Fruit fly (Drosophila melanogaster) whole organism, embryonic: Measurements from ENCODE around the gene CG5861.

ENCODE experiments used
- CG1024 ChIP-seq: fragments of 200-800 bp; sonication (Bioruptor generic); IDR thresholded peaks from 2 replicates; pipeline ENCODE4 v1.3.6; 2022; ENCODE audit warnings: missing biosample characterization, missing genetic modification characterization
- CG15479 ChIP-seq: fragments of 200-800 bp; sonication (Bioruptor generic); optimal IDR thresholded peaks from 3 replicates; lab custom pipeline; 2019; ENCODE audit warnings: missing biosample characterization, mild to moderate bottlenecking, missing genetic modification characterization, moderate library complexity
- CG15514 ChIP-seq: fragments of 200-800 bp; sonication (Bioruptor generic); optimal IDR thresholded peaks from 3 replicates; lab custom pipeline; 2017; ENCODE audit warnings: missing biosample characterization, missing genetic modification characterization, mild to moderate bottlenecking, moderate library complexity, missing genetic modification reagents
- CG1792 ChIP-seq: fragments of 200-800 bp; sonication (Bioruptor generic); optimal IDR thresholded peaks from 2 replicates; lab custom pipeline; 2016; ENCODE audit warnings: missing biosample characterization, missing genetic modification characterization
- CG18599 ChIP-seq: fragments of 200-800 bp; sonication (Bioruptor generic); optimal IDR thresholded peaks from 3 replicates; lab custom pipeline; 2017; ENCODE audit warnings: missing biosample characterization, missing genetic modification characterization, mild to moderate bottlenecking, moderate library complexity, missing genetic modification reagents
- CG3065 ChIP-seq: fragments of 200-800 bp; sonication (Bioruptor generic); optimal IDR thresholded peaks from 2 replicates; lab custom pipeline; 2016; ENCODE audit warnings: missing biosample characterization, missing genetic modification characterization
- CG4424 ChIP-seq: fragments of 200-800 bp; sonication (Bioruptor generic); optimal IDR thresholded peaks from 3 replicates; lab custom pipeline; 2016; ENCODE audit warnings: missing biosample characterization, missing genetic modification characterization
- CG4707 ChIP-seq: fragments of 200-800 bp; sonication (Bioruptor generic); optimal IDR thresholded peaks from 2 replicates; lab custom pipeline; 2018; ENCODE audit warnings: missing biosample characterization, mild to moderate bottlenecking, missing genetic modification characterization, moderate library complexity
- CG4730 ChIP-seq: fragments of 200-800 bp; sonication (Bioruptor generic); IDR thresholded peaks from 2 replicates; pipeline ENCODE4 v1.3.6; 2022; ENCODE audit warnings: missing biosample characterization, missing genetic modification characterization
- CG7372 ChIP-seq: fragments of 200-800 bp; sonication (Bioruptor generic); IDR thresholded peaks from 2 replicates; pipeline ENCODE4 v1.3.6; 2022; ENCODE audit warnings: missing biosample characterization, missing genetic modification characterization
- CG7839 ChIP-seq: fragments of 200-800 bp; sonication (Bioruptor generic); optimal IDR thresholded peaks from 3 replicates; lab custom pipeline; 2018; ENCODE audit warnings: missing biosample characterization, mild to moderate bottlenecking, missing genetic modification characterization, moderate library complexity
- CG8388 ChIP-seq: fragments of 200-800 bp; sonication (Bioruptor generic); optimal IDR thresholded peaks from 2 replicates; lab custom pipeline; 2019; ENCODE audit warnings: missing biosample characterization, mild to moderate bottlenecking, missing genetic modification characterization, moderate library complexity
- CG9437 ChIP-seq: fragments of 200-800 bp; sonication (Bioruptor generic); optimal IDR thresholded peaks from 2 replicates; lab custom pipeline; 2018; ENCODE audit warnings: missing biosample characterization, mild to moderate bottlenecking, missing genetic modification characterization
- CG9876 ChIP-seq: fragments of 200-800 bp; sonication (Bioruptor generic); optimal IDR thresholded peaks from 2 replicates; lab custom pipeline; 2016; ENCODE audit warnings: missing biosample characterization, missing genetic modification characterization
- Camta ChIP-seq: fragments of 200-800 bp; sonication (Bioruptor generic); optimal IDR thresholded peaks from 2 replicates; lab custom pipeline; 2016; ENCODE audit warnings: missing biosample characterization, missing genetic modification characterization
- Dip2 ChIP-seq: fragments of 200-800 bp; sonication (Bioruptor generic); IDR thresholded peaks from 2 replicates; pipeline ENCODE4 v1.3.6; 2022; ENCODE audit warnings: missing biosample characterization, missing genetic modification characterization
- Hey ChIP-seq: fragments of 200-800 bp; sonication (Bioruptor generic); optimal IDR thresholded peaks from 3 replicates; lab custom pipeline; 2018; ENCODE audit warnings: missing biosample characterization, mild to moderate bottlenecking, missing genetic modification characterization
- Max ChIP-seq: fragments of 200-800 bp; sonication (Bioruptor generic); optimal IDR thresholded peaks from 2 replicates; lab custom pipeline; 2016; ENCODE audit warnings: missing biosample characterization, mild to moderate bottlenecking, missing genetic modification characterization
- NC2α ChIP-seq: fragments of 200-800 bp; sonication (Bioruptor generic); optimal IDR thresholded peaks from 2 replicates; lab custom pipeline; 2016; ENCODE audit warnings: missing biosample characterization, missing genetic modification characterization
- Nf-YC ChIP-seq: fragments of 200-800 bp; optimal IDR thresholded peaks from 3 replicates; lab custom pipeline; 2019; ENCODE audit warnings: missing biosample characterization, mild to moderate bottlenecking, missing genetic modification characterization, moderate library complexity
- Optix ChIP-seq: fragments of 200-800 bp; sonication (Bioruptor generic); IDR thresholded peaks from 3 replicates; pipeline ENCODE4 v1.3.6; 2022; ENCODE audit warnings: missing biosample characterization, missing genetic modification characterization
- Stat92E ChIP-seq, 3 experiments: fragments of >200 bp in 2 of 3; fragments of 200-800 bp in 1 of 3; sonication (Bioruptor generic) in 1 of 3; optimal IDR thresholded peaks; 2 replicates each; lab custom pipeline; 2017 to 2019; ENCODE audit warnings: missing biosample characterization in 3 of 3, missing genetic modification characterization in 3 of 3, mild to moderate bottlenecking in 1 of 3, moderate library complexity in 1 of 3
- Usf ChIP-seq: fragments of 200-800 bp; sonication (Bioruptor generic); optimal IDR thresholded peaks from 2 replicates; lab custom pipeline; 2017; ENCODE audit warnings: missing genotype, missing biosample characterization, missing genetic modification characterization
- amos ChIP-seq: fragments of 200-800 bp; sonication (Bioruptor generic); IDR thresholded peaks from 2 replicates; pipeline ENCODE4 v1.3.6; 2022; ENCODE audit warnings: missing biosample characterization, missing genetic modification characterization; ENCODE audit not compliant: partially characterized antibody
- ase ChIP-seq: fragments of 200-800 bp; sonication (Bioruptor generic); IDR thresholded peaks from 3 replicates; pipeline ENCODE4 v1.3.6; 2022; ENCODE audit warnings: missing biosample characterization, missing genetic modification characterization
- cad ChIP-seq: fragments of >200 bp; optimal IDR thresholded peaks from 2 replicates; lab custom pipeline; 2017; ENCODE audit warnings: missing biosample characterization, missing genetic modification characterization
- croc ChIP-seq: fragments of 200-800 bp; sonication (Bioruptor generic); conservative IDR thresholded peaks from 3 replicates; pipeline ENCODE4 v1.3.6; 2022; ENCODE audit warnings: missing biosample characterization, missing genetic modification characterization
- en ChIP-seq: fragments of 200-800 bp; sonication (Bioruptor generic); optimal IDR thresholded peaks from 2 replicates; lab custom pipeline; 2016; ENCODE audit warnings: missing biosample characterization, missing genetic modification characterization
- eve ChIP-seq, 2 experiments: fragments of >200 bp; optimal IDR thresholded peaks; 2 replicates each; lab custom pipeline; 2017; ENCODE audit warnings: missing biosample characterization in 2 of 2, missing genetic modification characterization in 2 of 2
- fd64A ChIP-seq: fragments of 200-800 bp; sonication (Bioruptor generic); optimal IDR thresholded peaks from 3 replicates; lab custom pipeline; 2018; ENCODE audit warnings: missing biosample characterization, mild to moderate bottlenecking, missing genetic modification characterization
- fd96Cb ChIP-seq: fragments of 200-800 bp; sonication (Bioruptor generic); optimal IDR thresholded peaks from 2 replicates; lab custom pipeline; 2018; ENCODE audit warnings: missing biosample characterization, mild to moderate bottlenecking, missing genetic modification characterization, moderate library complexity
- fru ChIP-seq: fragments of >200 bp; optimal IDR thresholded peaks from 2 replicates; lab custom pipeline; 2017
- gem ChIP-seq: fragments of 200-800 bp; sonication (Bioruptor generic); optimal IDR thresholded peaks from 2 replicates; lab custom pipeline; 2019; ENCODE audit warnings: missing biosample characterization, mild to moderate bottlenecking, missing genetic modification characterization, moderate library complexity
- gro ChIP-seq: fragments of 200-800 bp; sonication (Bioruptor generic); optimal IDR thresholded peaks from 2 replicates; lab custom pipeline; 2016; ENCODE audit warnings: missing biosample characterization, missing genetic modification characterization
- ham ChIP-seq: fragments of 200-800 bp; sonication (Bioruptor generic); IDR thresholded peaks from 2 replicates; pipeline ENCODE4 v1.3.6; 2022; ENCODE audit warnings: missing biosample characterization, missing genetic modification characterization
- inv ChIP-seq: fragments of 200-800 bp; sonication (Bioruptor generic); IDR thresholded peaks from 2 replicates; pipeline ENCODE4 v1.3.6; 2022; ENCODE audit warnings: missing biosample characterization, missing genetic modification characterization; ENCODE audit not compliant: partially characterized antibody
- lmd ChIP-seq: fragments of 200-800 bp; sonication (Bioruptor generic); IDR thresholded peaks from 2 replicates; pipeline ENCODE4 v1.3.6; 2022; ENCODE audit warnings: missing biosample characterization, missing genetic modification characterization
- mam ChIP-seq: fragments of 200-800 bp; sonication (Bioruptor generic); optimal IDR thresholded peaks from 3 replicates; lab custom pipeline; 2016; ENCODE audit warnings: missing biosample characterization, missing genetic modification characterization
- nom ChIP-seq: fragments of 200-800 bp; sonication (Bioruptor generic); optimal IDR thresholded peaks from 2 replicates; lab custom pipeline; 2017; ENCODE audit warnings: missing biosample characterization, missing genetic modification characterization, mild to moderate bottlenecking, moderate library complexity, missing genetic modification reagents
- rib ChIP-seq: fragments of 200-800 bp; sonication (Bioruptor generic); IDR thresholded peaks from 2 replicates; pipeline ENCODE4 v1.3.6; 2022; ENCODE audit warnings: missing biosample characterization, missing genetic modification characterization
- tll ChIP-seq, 2 experiments: fragments of 200-800 bp in 1 of 2; fragments of >200 bp in 1 of 2; sonication (Bioruptor generic) in 1 of 2; optimal IDR thresholded peaks; 2 replicates each; lab custom pipeline; 2017 to 2019; ENCODE audit warnings: missing biosample characterization in 2 of 2, missing genetic modification characterization in 2 of 2, mild to moderate bottlenecking in 1 of 2, moderate library complexity in 1 of 2
- trh ChIP-seq: fragments of 200-800 bp; sonication (Bioruptor generic); optimal IDR thresholded peaks from 2 replicates; lab custom pipeline; 2016; ENCODE audit warnings: missing biosample characterization, missing genetic modification characterization
- zen ChIP-seq: fragments of 200-800 bp; sonication (Bioruptor generic); optimal IDR thresholded peaks from 3 replicates; lab custom pipeline; 2018; ENCODE audit warnings: missing biosample characterization, mild to moderate bottlenecking, missing genetic modification characterization, moderate library complexity

The CG5861 gene

DNA sequence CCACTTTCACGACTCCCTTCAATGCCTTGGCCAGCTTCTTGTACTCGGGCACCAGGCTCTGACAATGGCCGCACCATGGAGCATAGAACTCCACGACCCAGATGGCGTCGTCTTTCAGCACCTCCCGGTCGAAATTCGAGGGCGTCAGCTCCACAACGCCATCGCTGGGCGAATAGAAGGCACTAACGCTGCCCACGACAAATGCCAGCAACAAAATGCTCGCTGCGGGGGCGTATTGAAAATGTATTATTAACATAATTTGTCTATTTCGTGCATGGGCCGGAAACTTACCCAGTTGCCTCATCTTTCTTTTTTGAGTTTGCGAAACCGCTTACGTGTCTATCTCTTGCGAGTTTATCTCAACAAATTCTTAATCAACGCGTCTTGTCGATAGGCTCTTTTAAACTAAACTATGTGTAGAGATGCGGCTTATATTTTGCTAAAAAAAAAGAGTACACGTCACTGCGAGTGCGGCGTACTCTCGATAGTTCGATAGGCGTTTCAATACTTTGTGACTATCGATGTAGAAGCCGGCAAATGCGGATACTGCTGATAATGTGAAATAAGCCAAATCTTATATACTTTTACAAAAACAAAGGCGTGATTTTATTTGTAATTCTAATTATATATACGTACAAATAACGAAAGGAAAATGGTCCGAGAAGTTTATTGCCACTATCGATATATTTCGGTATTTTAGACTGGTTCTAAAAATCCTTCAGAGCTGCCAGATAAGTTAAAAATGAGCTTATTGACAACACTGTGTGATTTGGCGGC is 49.3 kb upstream of the CG5861 start, which contains the start of gene CaBP1 (continued):
- no peak for TF ChIP-seq fru

DNA sequence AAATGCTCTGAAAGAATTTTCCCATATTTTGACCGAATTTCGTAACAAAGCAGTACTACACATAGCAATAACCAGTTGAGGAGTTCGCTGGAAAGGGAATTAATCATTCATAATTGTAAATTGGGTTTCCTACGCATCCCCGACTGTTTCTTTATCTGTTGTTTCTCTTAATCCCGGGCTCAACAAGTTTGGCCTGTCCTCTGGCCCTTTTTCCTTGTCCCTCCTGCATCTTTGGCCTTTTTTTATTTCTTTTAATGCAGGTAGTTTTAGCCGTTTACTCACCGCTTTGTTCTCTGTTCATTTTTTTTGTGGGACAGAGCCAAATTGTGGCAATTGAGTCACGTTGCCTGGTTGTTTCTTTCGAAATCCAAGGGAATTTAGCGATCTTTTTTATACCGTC is 46.7 kb upstream of the CG5861 start:
- TF ChIP-seq CG7839 (no peak), tll (GFP tag; optimal IDR thresholded peaks at IDR 0.05; lab: Kevin White, UChicago) (peak in 1 of 2 experiments; percentile 32), CG15479 (GFP tag; lab: Kevin White, UChicago) (peak; percentile 25), zen (peak; percentile 17), rib (GFP tag; lab: Robert Waterston, UW) (0 out of 2 replicates have a peak, but pooled peaks have one; percentile 13), CG4707 (no peak), eve (GFP tag; optimal IDR thresholded peaks at IDR 0.05; lab: Kevin White, UChicago) (peak in 1 of 2 experiments; percentile 63), Camta (GFP tag; lab: Kevin White, UChicago) (no peak), nom (GFP tag; lab: Kevin White, UChicago) (peak; percentile 17)
- TF ChIP-seq, all 482 proteins: peak for 6

DNA sequence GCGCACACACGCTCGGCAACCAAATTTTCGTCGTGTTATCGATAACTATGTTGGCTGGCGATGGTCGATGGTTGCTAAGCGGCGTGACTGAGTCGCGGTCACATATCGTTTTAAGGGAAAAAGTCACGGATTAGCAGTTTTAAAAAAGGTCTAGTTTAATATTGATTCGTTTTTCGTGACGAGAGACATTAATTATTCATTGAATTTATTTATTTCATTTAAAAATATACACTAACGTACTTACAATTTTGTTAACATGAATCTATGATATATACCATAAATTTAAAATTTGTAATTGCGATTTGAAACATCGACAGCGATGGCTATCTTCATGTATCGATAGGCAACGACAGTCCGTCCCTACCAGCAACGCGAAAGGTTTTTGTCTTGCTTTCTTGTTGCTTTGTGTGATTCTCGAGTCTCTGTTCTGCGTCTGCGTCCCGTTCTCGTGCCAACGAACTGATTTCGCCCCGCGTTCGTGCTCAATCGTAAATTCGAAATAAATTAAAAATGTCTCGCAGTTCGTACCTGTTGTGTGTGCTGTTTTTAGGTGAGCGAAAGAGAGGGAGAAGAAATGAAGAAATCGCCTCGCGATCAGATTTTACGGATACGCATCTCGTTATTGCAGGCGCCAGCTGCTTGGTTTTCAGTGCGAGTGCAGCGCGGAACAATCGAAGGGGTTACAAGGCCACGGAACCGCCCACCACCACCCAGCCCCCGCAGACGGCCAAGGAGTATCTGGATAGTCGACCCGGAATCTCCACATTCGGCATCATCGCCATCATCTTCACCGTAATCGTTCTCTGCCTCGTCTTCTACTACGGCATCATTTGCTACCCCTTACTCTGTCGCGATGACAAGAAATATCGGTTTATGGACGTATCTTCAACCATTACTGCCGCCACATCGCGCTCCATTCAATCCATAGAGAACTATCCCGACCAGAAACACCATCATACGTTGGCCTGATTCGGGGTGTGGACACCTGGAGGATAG is 45.8 kb upstream of the CG5861 start, which contains the start of the genes Hyls1, chif and CG4455:
Gene Hyls1 (minus strand): TSS at position 44 of the 996 bp plus-strand sequence.
Gene chif (minus strand): TSS at position 44 of the 996 bp plus-strand sequence.
Gene CG4455 (plus strand): TSS at position 350 of the 996 bp plus-strand sequence.
- TF ChIP-seq fd64A (GFP tag; lab: Kevin White, UChicago) (no peak), CG15479 (GFP tag; lab: Kevin White, UChicago) (peak; percentile 44), Stat92E (GFP tag; optimal IDR thresholded peaks at IDR 0.05; lab: Kevin White, UChicago) (peak in 1 of 3 experiments; percentile 31), cad (GFP tag; lab: Kevin White, UChicago) (no peak), CG8388 (GFP tag; lab: Kevin White, UChicago) (no peak), trh (no peak), lmd (GFP tag; lab: Robert Waterston, UW) (peak; percentile 43; the same call in 1 of the 2 replicates), CG18599 (peak; percentile 34), ham (GFP tag; lab: Robert Waterston, UW) (no peak), amos (GFP tag; lab: Robert Waterston, UW) (peak; percentile 86), inv (GFP tag; lab: Robert Waterston, UW) (peak; percentile 89), CG4424 (GFP tag; lab: Kevin White, UChicago) (peak; percentile 15), ase (no peak), gem (peak; percentile 63), CG9876 (GFP tag; lab: Kevin White, UChicago) (no peak), Hey (tag; lab: Kevin White, UChicago) (no peak), NC2α (GFP tag; lab: Kevin White, UChicago) (no peak), fd96Cb (tag; lab: Kevin White, UChicago) (no peak), CG9437 (peak; percentile 14), CG3065 (no peak), CG7372 (GFP tag; lab: Robert Waterston, UW) (no peak), Optix (no peak), Nf-YC (tag; lab: Kevin White, UChicago) (peak; percentile 64), Max (GFP tag; lab: Kevin White, UChicago) (peak; percentile 61), mam (no peak), Usf (GFP tag; lab: Kevin White, UChicago) (no peak), CG15514 (GFP tag; lab: Kevin White, UChicago) (peak; percentile 32), Dip2 (GFP tag; lab: Robert Waterston, UW) (no peak), CG1792 (no peak), CG4730 (GFP tag; lab: Robert Waterston, UW) (no peak), croc (GFP tag; lab: Robert Waterston, UW) (no peak), CG1024 (GFP tag; lab: Robert Waterston, UW) (no peak), gro (GFP tag; lab: Kevin White, UChicago) (no peak), CG4707 (no peak), en (GFP tag; lab: Kevin White, UChicago) (no peak)
